Worm (Caenorhabditis elegans): ENCODE measurements around the gene C05E11.6.

ce11 chrX:4597419-4597818, 35.5 kb downstream of the C05E11.6 start:
- TF ChIP-seq ceh-82 (tag; optimal IDR thresholded peaks at IDR 0.05) (no peak), ama-1 (optimal IDR thresholded peaks at IDR 0.05) (no peak), nhr-77 (tag; optimal IDR thresholded peaks at IDR 0.05) (no peak), rnt-1 (tag; optimal IDR thresholded peaks at IDR 0.05) (no peak), pqm-1 (tag; optimal IDR thresholded peaks at IDR 0.05) (no peak), egl-27 (tag; optimal IDR thresholded peaks at IDR 0.05) (no peak), skn-1 (tag; optimal IDR thresholded peaks at IDR 0.05) (no peak), egl-13 (tag; optimal IDR thresholded peaks at IDR 0.05) (no peak), alr-1 (tag; optimal IDR thresholded peaks at IDR 0.05; ENCODE audit: borderline replicate concordance) (no peak), nhr-11 (tag; optimal IDR thresholded peaks at IDR 0.05) (no peak), unc-130 (tag; optimal IDR thresholded peaks at IDR 0.05) (no peak), ztf-11 (tag; optimal IDR thresholded peaks at IDR 0.05) (no peak), fkh-8 (tag; optimal IDR thresholded peaks at IDR 0.05) (no peak), efl-1 (optimal IDR thresholded peaks at IDR 0.05) (no peak), efl-1 (GFP tag; optimal IDR thresholded peaks at IDR 0.05 in 1 of 2) (peak in 1 of 2 experiments; percentile 54)
